Worm (Caenorhabditis elegans): ENCODE data around the gene F09E5.7.
A peak's percentile ranks its signal among the peaks of the same experiment; 100 is the strongest.

The F09E5.7 gene

DNA sequence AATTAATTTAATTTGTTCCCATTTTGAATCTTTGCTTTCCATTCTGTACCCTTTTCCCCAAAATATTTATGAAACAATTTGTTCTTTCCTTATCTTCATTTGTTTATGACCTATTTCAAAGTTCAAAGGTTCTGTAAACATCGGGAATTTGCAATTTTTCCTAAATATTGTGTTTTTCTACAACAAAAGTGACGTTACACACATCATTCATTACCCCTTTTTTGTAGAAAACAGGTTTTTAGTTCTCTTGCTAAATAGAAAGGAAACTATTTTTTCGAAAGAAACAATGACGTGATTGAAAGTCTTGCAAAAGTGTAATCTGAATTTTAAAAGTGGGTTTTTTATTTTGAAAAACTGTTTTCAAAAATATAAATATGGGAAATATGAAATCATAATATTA, 27.2 kb upstream of the F09E5.7 start:
- no peak for TF ChIP-seq unc-55 (GFP tag; optimal IDR thresholded peaks at IDR 0.05)
- TF ChIP-seq nhr-25 (tag; optimal IDR thresholded peaks at IDR 0.05) = peak; percentile 65

DNA sequence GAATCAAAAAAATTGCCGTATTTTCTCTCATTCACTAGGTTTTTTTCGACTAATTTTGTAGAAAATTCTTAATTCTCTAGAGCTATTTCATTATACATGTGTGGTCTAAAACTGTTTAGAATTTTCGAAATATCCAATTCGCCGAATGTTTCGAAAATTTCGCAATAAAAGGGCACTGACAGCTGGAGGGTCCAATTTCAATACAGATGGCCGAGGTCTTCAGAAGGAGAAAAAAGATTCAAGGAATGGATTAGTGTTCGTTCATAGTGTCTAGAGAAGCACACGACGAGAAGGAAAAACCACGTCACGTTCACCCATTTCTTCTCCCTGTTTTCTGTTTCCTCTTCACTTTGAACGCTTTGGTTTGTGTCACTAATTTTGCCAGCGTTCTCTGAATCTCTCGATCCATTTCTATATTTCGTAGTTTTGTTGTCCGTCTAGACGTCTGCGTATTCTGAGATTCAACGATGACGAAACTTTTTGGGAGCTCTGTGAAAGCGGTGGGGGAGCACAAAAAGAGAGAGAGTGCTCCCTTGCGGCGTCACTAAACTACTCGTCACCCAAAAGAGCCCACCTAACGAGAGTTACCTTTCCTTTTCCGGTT, 25.8 kb upstream of the F09E5.7 start:
- TF ChIP-seq nhr-237 (tag; optimal IDR thresholded peaks at IDR 0.05) (no peak), elt-3 (tag; optimal IDR thresholded peaks at IDR 0.05) (no peak), crh-2 (tag; optimal IDR thresholded peaks at IDR 0.05) (peak; percentile 93), nhr-25 (tag; optimal IDR thresholded peaks at IDR 0.05) (no peak), ztf-11 (tag; optimal IDR thresholded peaks at IDR 0.05) (no peak), F13H6.1 (tag; optimal IDR thresholded peaks at IDR 0.05) (peak; percentile 83), sem-4 (tag; optimal IDR thresholded peaks at IDR 0.05) (peak; percentile 24), unc-62 (GFP tag; optimal IDR thresholded peaks at IDR 0.05) (no peak), mbf-1 (tag; optimal IDR thresholded peaks at IDR 0.05) (no peak), nhr-12 (tag; optimal IDR thresholded peaks at IDR 0.05) (no peak), snpc-4 (tag; optimal IDR thresholded peaks at IDR 0.05) (no peak), alr-1 (tag; optimal IDR thresholded peaks at IDR 0.05) (peak; percentile 11), nhr-10 (tag; optimal IDR thresholded peaks at IDR 0.05) (no peak), nhr-129 (tag; optimal IDR thresholded peaks at IDR 0.05) (peak; percentile 91), mdl-1 (tag; optimal IDR thresholded peaks at IDR 0.05) (peak; percentile 21 to 67), lin-11 (tag; optimal IDR thresholded peaks at IDR 0.05) (peak; percentile 4), ceh-16 (tag; optimal IDR thresholded peaks at IDR 0.05) (no peak), R02D3.7 (tag; optimal IDR thresholded peaks at IDR 0.05) (no peak), blmp-1 (tag; optimal IDR thresholded peaks at IDR 0.05; ENCODE audit: insufficient read depth) (no peak), lsy-2 (tag; optimal IDR thresholded peaks at IDR 0.05) (peak; percentile 33 to 76), nhr-6 (tag; optimal IDR thresholded peaks at IDR 0.05) (peak; percentile 19), gmeb-1 (tag; optimal IDR thresholded peaks at IDR 0.05) (no peak), sma-9 (GFP tag; optimal IDR thresholded peaks at IDR 0.05) (peak; percentile 85), sma-9 (tag; optimal IDR thresholded peaks at IDR 0.05) (peak; percentile 21), egl-27 (tag; optimal IDR thresholded peaks at IDR 0.05) (peak; percentile 78), ceh-82 (tag; optimal IDR thresholded peaks at IDR 0.05) (no peak), nhr-21 (tag; optimal IDR thresholded peaks at IDR 0.05) (peak; percentile 52), sma-3 (GFP tag; optimal IDR thresholded peaks at IDR 0.05) (peak; percentile 15), ztf-4 (tag; optimal IDR thresholded peaks at IDR 0.05) (peak; percentile 30), ztf-1 (GFP tag; conservative IDR thresholded peaks at IDR 0.05) (no peak), lin-39 (tag; optimal IDR thresholded peaks at IDR 0.05) (no peak), nhr-77 (tag; optimal IDR thresholded peaks at IDR 0.05) (no peak), fos-1 (tag; optimal IDR thresholded peaks at IDR 0.05) (peak; percentile 68), ZK546.5 (tag; optimal IDR thresholded peaks at IDR 0.05) (no peak), aly-2 (tag; optimal IDR thresholded peaks at IDR 0.05) (no peak), peb-1 (tag; optimal IDR thresholded peaks at IDR 0.05) (no peak), Y55F3AM.14 (GFP tag; optimal IDR thresholded peaks at IDR 0.05) (peak; percentile 30), elt-1 (tag; optimal IDR thresholded peaks at IDR 0.05) (no peak), C34F6.9 (tag; optimal IDR thresholded peaks at IDR 0.05) (peak; percentile 90), unc-39 (tag; optimal IDR thresholded peaks at IDR 0.05) (no peak), nhr-23 (tag; optimal IDR thresholded peaks at IDR 0.05) (no peak), lin-13 (GFP tag; optimal IDR thresholded peaks at IDR 0.05) (no peak), dmd-4 (tag; optimal IDR thresholded peaks at IDR 0.05) (no peak), ama-1 (optimal IDR thresholded peaks at IDR 0.05) (no peak), unc-55 (GFP tag; optimal IDR thresholded peaks at IDR 0.05) (peak; percentile 81), nhr-11 (tag; optimal IDR thresholded peaks at IDR 0.05) (no peak), skn-1 (tag; optimal IDR thresholded peaks at IDR 0.05) (no peak), mab-5 (tag; optimal IDR thresholded peaks at IDR 0.05) (no peak), zag-1 (tag; optimal IDR thresholded peaks at IDR 0.05) (peak; percentile 77)
